Worm (Caenorhabditis elegans): ENCODE results near the gene hil-7.

DNA sequence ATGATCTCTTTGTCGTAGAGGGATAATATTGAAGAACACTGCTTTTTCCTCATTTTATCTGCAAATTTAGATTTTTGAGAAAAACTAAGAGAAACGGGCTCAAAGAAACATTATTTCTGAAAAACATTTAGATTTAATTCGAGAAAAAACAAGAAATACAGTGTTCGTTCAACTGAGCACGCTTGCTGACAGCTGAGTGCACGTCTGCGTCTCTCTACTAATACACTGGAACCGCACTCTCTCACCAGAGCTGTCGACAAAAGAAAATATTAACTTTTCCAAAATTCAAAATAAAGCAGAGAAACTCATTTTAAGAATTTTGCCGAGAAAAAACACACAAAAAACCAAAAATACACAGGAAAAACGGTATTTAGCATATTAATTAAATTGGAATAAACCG lies 32.8 kb upstream of the hil-7 start, which contains the start of gene drh-1:
- TF ChIP-seq jun-1 (tag; optimal IDR thresholded peaks at IDR 0.05) = no peak
- TF ChIP-seq fos-1 (tag; optimal IDR thresholded peaks at IDR 0.05) = no peak
- no peak for TF ChIP-seq pqm-1 (tag; optimal IDR thresholded peaks at IDR 0.05)
- TF ChIP-seq elt-1 (tag; optimal IDR thresholded peaks at IDR 0.05) = no peak
- TF ChIP-seq nhr-23 (tag; optimal IDR thresholded peaks at IDR 0.05) = no peak
- TF ChIP-seq zag-1 (tag; optimal IDR thresholded peaks at IDR 0.05) = no peak
- no peak for TF ChIP-seq egl-27 (tag; optimal IDR thresholded peaks at IDR 0.05)
- no peak for TF ChIP-seq elt-3 (tag; optimal IDR thresholded peaks at IDR 0.05)

Measured in whole organism, L3 larva.